Fruit fly (Drosophila melanogaster): ENCODE data around the gene Ibf1.

Gene Ibf1

DNA sequence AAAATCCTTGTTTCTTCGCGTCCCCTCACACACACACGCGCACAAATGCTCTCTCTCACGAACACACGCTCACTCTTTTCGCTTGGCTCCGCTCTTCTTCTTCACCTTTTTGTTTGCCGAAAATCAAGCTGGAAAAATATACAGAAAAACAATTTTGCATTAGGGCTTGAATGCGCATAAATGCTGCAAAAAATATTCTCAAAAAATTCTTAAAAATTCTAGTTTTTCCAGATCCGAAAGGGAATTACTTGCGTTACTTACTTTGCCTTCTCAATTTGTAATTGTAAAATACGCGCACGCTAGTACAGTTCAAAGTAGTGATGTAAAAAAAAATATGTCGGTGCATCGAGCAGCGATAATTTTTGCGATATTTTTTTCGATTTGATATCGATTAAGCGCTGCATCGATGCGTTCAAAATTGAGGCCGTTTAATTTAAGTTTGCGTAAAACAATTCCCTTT lies 18.8 kb upstream of the Ibf1 start (continued):
- peak; percentile 31 for TF ChIP-seq sug (tag; optimal IDR thresholded peaks at IDR 0.05)

DNA sequence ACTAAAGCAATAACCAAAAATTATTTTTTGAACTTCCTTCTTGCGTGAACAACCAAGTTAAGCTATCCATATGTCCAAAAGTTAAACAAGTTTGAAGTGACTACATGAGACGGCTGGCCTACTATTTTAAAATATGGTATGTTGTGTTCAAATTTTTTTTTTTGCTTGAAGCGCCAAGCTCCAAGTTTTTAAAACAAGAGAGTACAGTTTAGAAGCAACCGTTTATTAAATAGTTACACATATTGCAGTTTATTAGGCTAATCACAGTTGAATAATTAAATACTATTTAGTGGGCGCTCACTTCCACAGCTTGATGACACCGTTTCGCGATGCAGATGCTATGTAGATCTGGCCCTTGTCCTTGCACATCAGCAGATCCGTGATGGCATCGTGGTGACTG lies 18.2 kb upstream of the Ibf1 start, which contains the start of gene D1:
Gene D1, minus strand, starts transcription at position 101 of the 400 bp plus-strand sequence.
- TF ChIP-seq CG10267 (tag; optimal IDR thresholded peaks at IDR 0.05) (no peak), CG32772 (GFP tag; IDR thresholded peaks at IDR 0.05) (no peak), NC2β (GFP tag; optimal IDR thresholded peaks at IDR 0.05) (no peak), NFAT (GFP tag; IDR thresholded peaks at IDR 0.05) (no peak), Xrp1 (GFP tag; IDR thresholded peaks at IDR 0.05) (no peak), CG7987 (GFP tag; optimal IDR thresholded peaks at IDR 0.05) (no peak), CG1647 (GFP tag; optimal IDR thresholded peaks at IDR 0.05) (no peak), CG17385 (GFP tag; optimal IDR thresholded peaks at IDR 0.05) (no peak), Taf1 (GFP tag; IDR thresholded peaks at IDR 0.05) (no peak), Aef1 (GFP tag; IDR thresholded peaks at IDR 0.05) (no peak), CG6254 (GFP tag; optimal IDR thresholded peaks at IDR 0.05) (no peak), CG3995 (GFP tag; optimal IDR thresholded peaks at IDR 0.05) (no peak), CG4328 (GFP tag; optimal IDR thresholded peaks at IDR 0.05) (no peak)

DNA sequence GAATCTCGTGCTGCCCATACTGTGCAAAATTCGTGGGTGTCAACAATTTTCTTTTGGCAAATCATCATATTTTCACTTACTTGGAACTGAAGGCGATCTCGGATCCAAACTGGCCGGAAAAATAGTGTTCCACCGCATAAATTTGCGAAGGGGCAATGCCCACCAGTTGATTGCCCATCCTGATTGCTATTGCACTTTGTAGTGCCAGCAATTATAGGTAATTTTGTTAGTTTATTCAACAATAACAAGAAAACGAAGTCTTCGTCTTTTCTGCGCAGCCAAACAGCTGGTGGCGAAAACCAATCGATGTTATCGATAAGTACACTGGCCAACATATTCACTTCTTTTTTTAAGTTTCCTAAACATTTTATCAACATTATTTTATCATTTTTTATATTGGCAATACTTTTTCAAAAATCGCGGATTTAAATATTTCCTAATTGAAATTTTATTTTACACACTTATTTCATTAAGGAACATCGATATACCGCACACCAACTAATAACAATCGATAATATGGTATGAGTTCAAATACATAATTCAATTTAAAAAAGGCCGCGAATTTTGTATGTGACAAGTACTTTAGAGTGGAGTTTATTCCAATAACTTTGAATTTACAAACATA lies 13.1 kb upstream of the Ibf1 start, which contains the start of gene Vps15:
Gene Vps15, minus strand, starts transcription at position 294 of the 625 bp plus-strand sequence.
- TF ChIP-seq CG1832 (GFP tag; optimal IDR thresholded peaks at IDR 0.05): no peak
- TF ChIP-seq Lim3 (GFP tag; IDR thresholded peaks at IDR 0.05): no peak
- peak; percentile 55 for TF ChIP-seq CG6272 (GFP tag; IDR thresholded peaks at IDR 0.05)
- no peak for TF ChIP-seq CG11560 (tag; IDR thresholded peaks at IDR 0.05)
- peak; percentile 65 for TF ChIP-seq CG12769 (tag; optimal IDR thresholded peaks at IDR 0.05)
- TF ChIP-seq CG6683 (GFP tag; optimal IDR thresholded peaks at IDR 0.05): peak; percentile 58
- TF ChIP-seq scrt (GFP tag; optimal IDR thresholded peaks at IDR 0.05): peak; percentile 65
- peak in 1 of 2 experiments; percentile 59 for TF ChIP-seq Eip74EF (GFP tag; optimal IDR thresholded peaks at IDR 0.05)
- TF ChIP-seq ATbp (GFP tag; optimal IDR thresholded peaks at IDR 0.05): peak; percentile 6
- TF ChIP-seq Lpt (GFP tag; optimal IDR thresholded peaks at IDR 0.05): no peak
- peak; percentile 48 for TF ChIP-seq CG3995 (GFP tag; optimal IDR thresholded peaks at IDR 0.05)
- TF ChIP-seq CG3163 (GFP tag; optimal IDR thresholded peaks at IDR 0.05): no peak
- peak; percentile 57; the same call in 2 of the 3 replicates for TF ChIP-seq H15 (GFP tag; IDR thresholded peaks at IDR 0.05)
- peak; percentile 83 for TF ChIP-seq Xbp1 (GFP tag; optimal IDR thresholded peaks at IDR 0.05)
- TF ChIP-seq sim (GFP tag; IDR thresholded peaks at IDR 0.05): no peak
- TF ChIP-seq zfh1 (GFP tag; IDR thresholded peaks at IDR 0.05): peak; percentile 81
- TF ChIP-seq B-H2 (GFP tag; optimal IDR thresholded peaks at IDR 0.05): peak; percentile 73
- TF ChIP-seq Kr (GFP tag; optimal IDR thresholded peaks at IDR 0.05): no peak
- peak; percentile 64 for TF ChIP-seq twi (tag; optimal IDR thresholded peaks at IDR 0.05)
- no peak for TF ChIP-seq eve (GFP tag; optimal IDR thresholded peaks at IDR 0.05)
- TF ChIP-seq row (GFP tag; IDR thresholded peaks at IDR 0.05): peak; percentile 89
- peak; percentile 5; the same call in 1 of the 2 replicates for TF ChIP-seq CG1024 (GFP tag; IDR thresholded peaks at IDR 0.05)
- TF ChIP-seq CG42726 (GFP tag; IDR thresholded peaks at IDR 0.05; ENCODE audit: partially characterized antibody): no peak
- peak; percentile 43; the same call in 2 of the 3 replicates for TF ChIP-seq B-H1 (GFP tag; IDR thresholded peaks at IDR 0.05)
- TF ChIP-seq CG2678 (tag; optimal IDR thresholded peaks at IDR 0.05): peak; percentile 88
- TF ChIP-seq CG18619 (GFP tag; optimal IDR thresholded peaks at IDR 0.05): peak; percentile 48
- no peak for TF ChIP-seq CG4282 (GFP tag; optimal IDR thresholded peaks at IDR 0.05)
- TF ChIP-seq unpg (GFP tag; optimal IDR thresholded peaks at IDR 0.05): peak; percentile 90
- no peak for TF ChIP-seq ERR (GFP tag; optimal IDR thresholded peaks at IDR 0.05)
- TF ChIP-seq nmo (GFP tag; optimal IDR thresholded peaks at IDR 0.05): peak; percentile 86
- TF ChIP-seq ham (GFP tag; IDR thresholded peaks at IDR 0.05): no peak
- TF ChIP-seq CG3847 (GFP tag; IDR thresholded peaks at IDR 0.05): peak; percentile 62
- peak; percentile 82 for TF ChIP-seq hb (GFP tag; IDR thresholded peaks at IDR 0.05; ENCODE audit: partially characterized antibody)
- TF ChIP-seq stc (GFP tag; IDR thresholded peaks at IDR 0.05): peak; percentile 67; the same call in 1 of the 2 replicates
